Fruit fly (Drosophila melanogaster) whole organism: ENCODE measurements around the gene CG13063.

Experiments
- CG8478 ChIP-seq: fragments of >200 bp; optimal IDR thresholded peaks from 2 replicates; lab custom pipeline; 2018; ENCODE audit warnings: inconsistent platforms
- Dll ChIP-seq: fragments of >200 bp; optimal IDR thresholded peaks from 2 replicates; lab custom pipeline; 2017
- pan ChIP-seq: fragments of >200 bp; optimal IDR thresholded peaks from 2 replicates; lab custom pipeline; 2017
- psq ChIP-seq: fragments of >200 bp; optimal IDR thresholded peaks from 2 replicates; lab custom pipeline; 2017
- usp ChIP-seq: fragments of >200 bp; optimal IDR thresholded peaks from 2 replicates; lab custom pipeline; 2017; ENCODE audit warnings: missing biosample characterization, missing genetic modification characterization, mixed read lengths

- no peak for TF ChIP-seq pan
- no peak for TF ChIP-seq CG8478 (lab: Kevin White, UChicago)
- TF ChIP-seq usp (GFP tag; lab: Kevin White, UChicago) = no peak
- TF ChIP-seq Dll (lab: Kevin White, UChicago) = no peak
- TF ChIP-seq psq (lab: Kevin White, UChicago) = no peak
Observed at dm6 chr3L:16270802-16271332, 35.5 kb upstream of the CG13063 start, which contains the start of the genes CG34248 and CG13067.
